Worm (Caenorhabditis elegans) whole organism, L1 larva: ENCODE data around the gene rbm-25.

Experiments used
- C04F5.9 ChIP-seq: sonication (generic microtip); optimal IDR thresholded peaks from 2 replicates; lab custom pipeline; 2016; ENCODE audit warnings: missing genetic modification characterization, missing compliant biosample characterization
- C16A3.4 ChIP-seq: fragments of 150-350 bp; optimal IDR thresholded peaks from 2 replicates; lab custom pipeline; 2014; ENCODE audit warnings: missing biosample characterization, missing genetic modification characterization
- C34B4.2 ChIP-seq: sonication (generic microtip); optimal IDR thresholded peaks from 2 replicates; lab custom pipeline; 2017; ENCODE audit warnings: mild to moderate bottlenecking, missing genetic modification characterization, missing compliant biosample characterization
- F16B12.6 ChIP-seq: fragments of 150-350 bp; optimal IDR thresholded peaks from 2 replicates; lab custom pipeline; 2014; ENCODE audit warnings: missing biosample characterization, missing genetic modification characterization
- Y116A8C.19 ChIP-seq: sonication (generic microtip); optimal IDR thresholded peaks from 2 replicates; lab custom pipeline; 2016; ENCODE audit warnings: missing compliant biosample characterization, missing genetic modification characterization, borderline replicate concordance
- aha-1 ChIP-seq: fragments of 150-350 bp; optimal IDR thresholded peaks from 2 replicates; lab custom pipeline; 2014; ENCODE audit warnings: missing biosample characterization, missing genetic modification characterization
- aly-2 ChIP-seq: fragments of 150-350 bp; optimal IDR thresholded peaks from 2 replicates; lab custom pipeline; 2014; ENCODE audit warnings: missing biosample characterization, missing genetic modification characterization
- ama-1 ChIP-seq: fragments of 150-350 bp; optimal IDR thresholded peaks from 2 replicates; lab custom pipeline; 2014
- blmp-1 ChIP-seq: fragments of 150-350 bp; optimal IDR thresholded peaks from 2 replicates; lab custom pipeline; 2014; ENCODE audit warnings: missing biosample characterization, missing genetic modification characterization
- ceh-63 ChIP-seq: fragments of 200-800 bp; sonication (Bioruptor generic); optimal IDR thresholded peaks from 2 replicates; lab custom pipeline; 2018; ENCODE audit warnings: mild to moderate bottlenecking, missing genetic modification characterization, missing compliant biosample characterization
- ceh-82 ChIP-seq, 3 experiments: fragments of 150-350 bp in 1 of 3; sonication (generic microtip) in 2 of 3; optimal IDR thresholded peaks; 2 replicates each; lab custom pipeline; 2014 to 2017; ENCODE audit warnings: missing biosample characterization in 3 of 3, missing genetic modification characterization in 3 of 3
- ceh-90 ChIP-seq: sonication (generic microtip); optimal IDR thresholded peaks from 2 replicates; lab custom pipeline; 2016; ENCODE audit warnings: missing genetic modification characterization, missing compliant biosample characterization
- efl-1 ChIP-seq, 4 experiments: fragments of 150-350 bp; optimal IDR thresholded peaks in 3 of 4; peaks in 1 of 4; 1 replicate in 1 of 4; 2 replicates in 3 of 4; lab custom pipeline; 2014; ENCODE audit warnings: missing biosample characterization in 2 of 4, missing genetic modification characterization in 2 of 4, missing genetic modification reagents in 2 of 4
- efl-3 ChIP-seq: fragments of 200-800 bp; sonication (Bioruptor generic); optimal IDR thresholded peaks from 2 replicates; lab custom pipeline; 2018; ENCODE audit warnings: mild to moderate bottlenecking, missing genetic modification characterization, missing compliant biosample characterization
- egl-13 ChIP-seq: sonication (generic microtip); optimal IDR thresholded peaks from 2 replicates; lab custom pipeline; 2016; ENCODE audit warnings: missing genotype, missing genetic modification reagents, missing genetic modification characterization, missing compliant biosample characterization
- elt-3 ChIP-seq, 6 experiments: fragments of 150-350 bp in 1 of 6; sonication (generic microtip); optimal IDR thresholded peaks; 2 replicates each; lab custom pipeline; 2017 to 2018; ENCODE audit warnings: missing biosample characterization in 6 of 6, missing genetic modification characterization in 6 of 6, inconsistent platforms in 1 of 6
- fkh-4 ChIP-seq: sonication (generic microtip); optimal IDR thresholded peaks from 2 replicates; lab custom pipeline; 2016; ENCODE audit warnings: missing compliant biosample characterization, missing genetic modification characterization, borderline replicate concordance
- fos-1 ChIP-seq: fragments of 150-350 bp; optimal IDR thresholded peaks from 2 replicates; lab custom pipeline; 2014; ENCODE audit warnings: missing biosample characterization, missing genetic modification characterization
- hlh-4 ChIP-seq: sonication (generic microtip); optimal IDR thresholded peaks from 2 replicates; lab custom pipeline; 2016; ENCODE audit warnings: mild to moderate bottlenecking, missing genetic modification characterization, missing compliant biosample characterization
- irx-1 ChIP-seq: sonication (generic microtip); optimal IDR thresholded peaks from 2 replicates; lab custom pipeline; 2016; ENCODE audit warnings: missing genetic modification characterization, missing compliant biosample characterization
- lin-13 ChIP-seq: fragments of 150-350 bp; optimal IDR thresholded peaks from 2 replicates; lab custom pipeline; 2014; ENCODE audit warnings: missing biosample characterization, missing genetic modification reagents, missing genetic modification characterization
- lin-14 ChIP-seq: fragments of 200-800 bp; sonication (Bioruptor generic); optimal IDR thresholded peaks from 2 replicates; lab custom pipeline; 2018; ENCODE audit warnings: mild to moderate bottlenecking, missing genetic modification characterization, moderate library complexity, missing compliant biosample characterization
- lin-15B ChIP-seq: fragments of 150-350 bp; sonication (generic microtip); optimal IDR thresholded peaks from 3 replicates; lab custom pipeline; 2014; ENCODE audit warnings: missing biosample characterization, missing genetic modification characterization
- lin-39 ChIP-seq: fragments of 150-350 bp; optimal IDR thresholded peaks from 2 replicates; lab custom pipeline; 2014; ENCODE audit warnings: missing biosample characterization, missing genetic modification reagents, missing genetic modification characterization
- lir-3 ChIP-seq: sonication (generic microtip); optimal IDR thresholded peaks from 2 replicates; lab custom pipeline; 2016; ENCODE audit warnings: mild to moderate bottlenecking, missing genetic modification characterization, moderate library complexity, missing compliant biosample characterization; ENCODE audit not compliant: poor library complexity
- lsy-2 ChIP-seq, 2 experiments: fragments of 150-350 bp; optimal IDR thresholded peaks; 2 replicates each; lab custom pipeline; 2014; ENCODE audit warnings: missing biosample characterization in 2 of 2, missing genetic modification characterization in 2 of 2
- mef-2 ChIP-seq: fragments of 150-350 bp; optimal IDR thresholded peaks from 2 replicates; lab custom pipeline; 2014; ENCODE audit warnings: missing biosample characterization, missing genetic modification characterization
- nhr-11 ChIP-seq: fragments of 150-350 bp; optimal IDR thresholded peaks from 2 replicates; lab custom pipeline; 2014; ENCODE audit warnings: missing biosample characterization, missing genetic modification characterization
- nhr-19 ChIP-seq: fragments of 200-800 bp; sonication (Bioruptor generic); conservative IDR thresholded peaks from 2 replicates; pipeline ENCODE4 v1.3.6; 2022; ENCODE audit warnings: missing genetic modification characterization, missing compliant biosample characterization
- nhr-20 ChIP-seq: sonication (generic microtip); optimal IDR thresholded peaks from 2 replicates; lab custom pipeline; 2016; ENCODE audit warnings: mild to moderate bottlenecking, missing genetic modification characterization, missing compliant biosample characterization
- nhr-71 ChIP-seq: sonication (generic microtip); optimal IDR thresholded peaks from 2 replicates; lab custom pipeline; 2016; ENCODE audit warnings: mild to moderate bottlenecking, missing genetic modification characterization, moderate library complexity, missing compliant biosample characterization
- nhr-77 ChIP-seq: fragments of 150-350 bp; optimal IDR thresholded peaks from 2 replicates; lab custom pipeline; 2014; ENCODE audit warnings: missing biosample characterization, missing genetic modification characterization
- nhr-90 ChIP-seq: sonication (generic microtip); optimal IDR thresholded peaks from 2 replicates; lab custom pipeline; 2016; ENCODE audit warnings: mild to moderate bottlenecking, missing genetic modification characterization, missing compliant biosample characterization; ENCODE audit not compliant: poor library complexity
- pag-3 ChIP-seq: sonication (generic microtip); optimal IDR thresholded peaks from 2 replicates; lab custom pipeline; 2017; ENCODE audit warnings: missing genetic modification characterization, mild to moderate bottlenecking, missing compliant biosample characterization, antibody characterized with exemption, borderline replicate concordance; ENCODE audit not compliant: insufficient read depth
- pax-3 ChIP-seq: fragments of 200-800 bp; sonication (Bioruptor generic); optimal IDR thresholded peaks from 2 replicates; lab custom pipeline; 2018; ENCODE audit warnings: mild to moderate bottlenecking, missing genetic modification characterization, moderate library complexity, missing compliant biosample characterization
- pqm-1 ChIP-seq: sonication (generic microtip); optimal IDR thresholded peaks from 3 replicates; lab custom pipeline; 2017; ENCODE audit warnings: missing biosample characterization, missing genetic modification characterization
- rnt-1 ChIP-seq: sonication (generic microtip); optimal IDR thresholded peaks from 2 replicates; lab custom pipeline; 2016; ENCODE audit warnings: mild to moderate bottlenecking, missing genetic modification characterization, moderate library complexity, missing compliant biosample characterization
- snpc-4 ChIP-seq: fragments of 150-350 bp; optimal IDR thresholded peaks from 2 replicates; lab custom pipeline; 2014; ENCODE audit warnings: missing biosample characterization, missing genetic modification characterization
- snu-23 ChIP-seq: sonication (generic microtip); optimal IDR thresholded peaks from 2 replicates; lab custom pipeline; 2016; ENCODE audit warnings: missing genetic modification characterization, missing compliant biosample characterization
- sox-4 ChIP-seq: sonication (generic microtip); optimal IDR thresholded peaks from 2 replicates; lab custom pipeline; 2016; ENCODE audit warnings: missing genetic modification characterization, missing compliant biosample characterization
- swsn-7 ChIP-seq: sonication (generic microtip); optimal IDR thresholded peaks from 2 replicates; lab custom pipeline; 2016; ENCODE audit warnings: missing genetic modification characterization, missing compliant biosample characterization
- tbx-2 ChIP-seq: sonication (generic microtip); optimal IDR thresholded peaks from 2 replicates; lab custom pipeline; 2016; ENCODE audit warnings: missing genetic modification characterization, missing compliant biosample characterization
- unc-130 ChIP-seq: fragments of 150-350 bp; optimal IDR thresholded peaks from 2 replicates; lab custom pipeline; 2017; ENCODE audit warnings: missing biosample characterization, missing genetic modification characterization, inconsistent platforms
- unc-86 ChIP-seq: sonication (generic microtip); optimal IDR thresholded peaks from 2 replicates; lab custom pipeline; 2016; ENCODE audit warnings: missing genetic modification characterization, missing compliant biosample characterization
- unc-98 ChIP-seq: fragments of 200-800 bp; sonication (Bioruptor generic); IDR thresholded peaks from 2 replicates; pipeline ENCODE4 v1.3.6; 2022; ENCODE audit warnings: missing genetic modification characterization, missing compliant biosample characterization
- ztf-11 ChIP-seq, 2 experiments: sonication (generic microtip); optimal IDR thresholded peaks; 2 replicates each; lab custom pipeline; 2016 to 2017; ENCODE audit warnings: missing genetic modification characterization in 2 of 2, missing biosample characterization in 1 of 2, missing compliant biosample characterization in 1 of 2
- ztf-4 ChIP-seq: fragments of 150-350 bp; optimal IDR thresholded peaks from 2 replicates; lab custom pipeline; 2014; ENCODE audit warnings: missing biosample characterization, missing genetic modification characterization

Gene rbm-25

ce11 chrV:12517148-12517547, 19.1 kb downstream of the rbm-25 start, which contains the start of gene cal-1:
cal-1 (minus strand) TSS chrV:12517248.
- TF ChIP-seq nhr-11: no peak
- TF ChIP-seq fos-1 (tag; lab: Kevin White, UChicago): no peak
- TF ChIP-seq nhr-19 (GFP tag; lab: Robert Waterston, UW): no peak
- no peak for TF ChIP-seq C16A3.4 (tag; lab: Kevin White, UChicago)
- no peak for TF ChIP-seq aha-1 (tag; lab: Kevin White, UChicago)
- no peak for TF ChIP-seq C34B4.2
- no peak for TF ChIP-seq unc-86
- TF ChIP-seq lin-13 (GFP tag; lab: Kevin White, UChicago): no peak
- no peak for TF ChIP-seq nhr-77 (tag; lab: Kevin White, UChicago)
- no peak for TF ChIP-seq C04F5.9
- no peak for TF ChIP-seq ceh-90
- TF ChIP-seq fkh-4 (tag; lab: Kevin White, UChicago): no peak

ce11 chrV:12517757-12518156, 19.7 kb downstream of the rbm-25 start:
- no peak for TF ChIP-seq blmp-1 (tag; lab: Kevin White, UChicago)
- peak; percentile 38 for TF ChIP-seq snu-23 (GFP tag; lab: Kevin White, UChicago)
- TF ChIP-seq efl-1 (optimal IDR thresholded peaks at IDR 0.05; lab: Kevin White, UChicago): peak in 1 of 2 experiments; percentile 1
- no peak for TF ChIP-seq efl-1 (GFP tag; optimal IDR thresholded peaks at IDR 0.05 in 1 of 2; lab: Kevin White, UChicago)
- peak; percentile 69 for TF ChIP-seq nhr-71
- peak; percentile 82 for TF ChIP-seq lin-14 (GFP tag; lab: Kevin White, UChicago)
- peak; percentile 43 for TF ChIP-seq nhr-19 (GFP tag; lab: Robert Waterston, UW)
- TF ChIP-seq tbx-2: no peak
- TF ChIP-seq nhr-20 (tag; lab: Kevin White, UChicago): peak; percentile 19
- peak; percentile 25 to 39 for TF ChIP-seq lsy-2 (tag; optimal IDR thresholded peaks at IDR 0.05; lab: Kevin White, UChicago)
- TF ChIP-seq ceh-63: no peak
- peak; percentile 31 for TF ChIP-seq rnt-1 (tag; lab: Kevin White, UChicago)
- TF ChIP-seq nhr-11: peak; percentile 8
- peak; percentile 42 for TF ChIP-seq lin-39 (tag; lab: Kevin White, UChicago)

ce11 chrV:12518770-12519169, 20.8 kb downstream of the rbm-25 start:
- TF ChIP-seq snpc-4 (tag; lab: Kevin White, UChicago): no peak
- no peak for TF ChIP-seq ceh-90
- no peak for TF ChIP-seq unc-98 (GFP tag; lab: Robert Waterston, UW)
- TF ChIP-seq swsn-7 (tag; lab: Kevin White, UChicago): peak; percentile 45
- no peak for TF ChIP-seq pqm-1
- no peak for TF ChIP-seq lin-15B (tag; lab: Kevin White, UChicago)
- no peak for TF ChIP-seq elt-3 (tag; optimal IDR thresholded peaks at IDR 0.05; lab: Kevin White, UChicago)
- no peak for TF ChIP-seq Y116A8C.19 (tag; lab: Kevin White, UChicago)
- TF ChIP-seq nhr-11: no peak
- no peak for TF ChIP-seq hlh-4 (tag; lab: Kevin White, UChicago)
- TF ChIP-seq ama-1: no peak
- no peak for TF ChIP-seq unc-86
- TF ChIP-seq ztf-4 (tag; lab: Kevin White, UChicago): peak; percentile 37
- TF ChIP-seq lir-3: peak; percentile 3
- TF ChIP-seq ceh-82 (tag; optimal IDR thresholded peaks at IDR 0.05; lab: Kevin White, UChicago): no peak
- TF ChIP-seq nhr-90 (tag; lab: Kevin White, UChicago): no peak
- TF ChIP-seq egl-13 (tag; lab: Kevin White, UChicago): no peak
- no peak for TF ChIP-seq aly-2
- TF ChIP-seq rnt-1 (tag; lab: Kevin White, UChicago): peak; percentile 86
- no peak for TF ChIP-seq fkh-4 (tag; lab: Kevin White, UChicago)
- no peak for TF ChIP-seq efl-3 (GFP tag; lab: Kevin White, UChicago)
- TF ChIP-seq sox-4 (tag; lab: Kevin White, UChicago): no peak
- TF ChIP-seq lin-14 (GFP tag; lab: Kevin White, UChicago): peak; percentile 95
- TF ChIP-seq F16B12.6 (tag; lab: Kevin White, UChicago): no peak
- TF ChIP-seq nhr-71: peak; percentile 91
- no peak for TF ChIP-seq irx-1 (tag; lab: Kevin White, UChicago)
- TF ChIP-seq pax-3 (tag; lab: Kevin White, UChicago): peak; percentile 21
- peak; percentile 3 for TF ChIP-seq pag-3 (tag; lab: Kevin White, UChicago)
- peak; percentile 5 for TF ChIP-seq tbx-2
- TF ChIP-seq mef-2 (tag; lab: Kevin White, UChicago): no peak
- TF ChIP-seq nhr-20 (tag; lab: Kevin White, UChicago): peak; percentile 71
- no peak for TF ChIP-seq aha-1 (tag; lab: Kevin White, UChicago)
- peak; percentile 65 for TF ChIP-seq snu-23 (GFP tag; lab: Kevin White, UChicago)
- TF ChIP-seq nhr-19 (GFP tag; lab: Robert Waterston, UW): peak; percentile 62
- no peak for TF ChIP-seq ztf-11 (tag; optimal IDR thresholded peaks at IDR 0.05; lab: Kevin White, UChicago)
- peak; percentile 36 for TF ChIP-seq lin-39 (tag; lab: Kevin White, UChicago)
- TF ChIP-seq unc-130 (tag; lab: Kevin White, UChicago): peak; percentile 82
